Worm (Caenorhabditis elegans): ENCODE results near the gene ubq-1.

DNA sequence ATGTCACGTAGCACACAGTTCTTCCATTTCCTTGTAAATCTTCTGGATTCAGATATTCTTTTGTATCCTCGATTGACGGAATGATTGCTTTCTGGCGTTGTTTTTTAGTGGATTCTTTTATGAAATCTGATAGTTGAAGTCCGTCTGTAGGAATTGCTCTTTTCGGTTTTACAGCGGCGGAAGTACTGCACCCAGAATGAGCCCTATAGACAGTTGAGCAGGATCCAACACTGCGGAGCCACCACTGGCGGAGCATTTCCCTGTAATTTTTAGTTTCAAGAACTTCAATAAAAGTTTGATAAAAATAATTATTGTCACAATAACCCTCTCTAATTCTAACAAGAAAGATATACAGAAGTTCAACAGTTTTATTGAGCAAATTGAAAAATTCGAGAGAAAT lies 5.8 kb downstream of the ubq-1 start, which contains the start of gene F25B5.5:
- TF ChIP-seq Y48G9A.11 (GFP tag; IDR thresholded peaks at IDR 0.05) (no peak), nhr-11 (tag; optimal IDR thresholded peaks at IDR 0.05) (no peak), unc-62 (GFP tag; optimal IDR thresholded peaks at IDR 0.05 in 1 of 2) (no peak), unc-62 (tag; optimal IDR thresholded peaks at IDR 0.05) (no peak), skn-1 (tag; optimal IDR thresholded peaks at IDR 0.05) (no peak), nhr-77 (tag; optimal IDR thresholded peaks at IDR 0.05) (no peak), duxl-1 (tag; optimal IDR thresholded peaks at IDR 0.05; ENCODE audit: poor library complexity) (no peak), attf-4 (tag; optimal IDR thresholded peaks at IDR 0.05) (no peak)
